Worm (Caenorhabditis elegans) whole organism, midembryonic: ENCODE data around the gene mog-4.

Experiments
- T22C8.4 ChIP-seq: fragments of 200-800 bp; sonication (Bioruptor generic); IDR thresholded peaks from 2 replicates; pipeline ENCODE4 v1.3.6; 2022; ENCODE audit warnings: missing genetic modification characterization, missing compliant biosample characterization
- cog-1 ChIP-seq: sonication (generic microtip); optimal IDR thresholded peaks from 2 replicates; lab custom pipeline; 2016; ENCODE audit warnings: missing genetic modification characterization, missing compliant biosample characterization
- flt-1 ChIP-seq: fragments of 200-800 bp; sonication (Bioruptor generic); IDR thresholded peaks from 2 replicates; pipeline ENCODE4 v1.3.6; 2022; ENCODE audit warnings: missing genetic modification characterization, missing compliant biosample characterization
- klf-2 ChIP-seq: fragments of 200-800 bp; sonication (Bioruptor generic); conservative IDR thresholded peaks from 2 replicates; pipeline ENCODE4 v1.3.6; 2022; ENCODE audit warnings: missing genetic modification reagents, missing genetic modification characterization, missing compliant biosample characterization
- med-1 ChIP-seq: sonication (generic microtip); optimal IDR thresholded peaks from 2 replicates; lab custom pipeline; 2017; ENCODE audit warnings: missing genetic modification characterization, mild to moderate bottlenecking, missing compliant biosample characterization, antibody characterized with exemption, missing genetic modification reagents; ENCODE audit not compliant: insufficient read depth
- ref-1 ChIP-seq: fragments of 200-800 bp; sonication (Bioruptor generic); conservative IDR thresholded peaks from 2 replicates; pipeline ENCODE4 v1.3.6; 2022; ENCODE audit warnings: missing genetic modification reagents, missing genetic modification characterization, missing compliant biosample characterization
- tab-1 ChIP-seq: fragments of 200-800 bp; sonication (Bioruptor generic); IDR thresholded peaks from 2 replicates; pipeline ENCODE4 v1.3.6; 2022; ENCODE audit warnings: missing genetic modification characterization, missing compliant biosample characterization
- ztf-23 ChIP-seq: fragments of 200-800 bp; sonication (Bioruptor generic); IDR thresholded peaks from 2 replicates; pipeline ENCODE4 v1.3.6; 2022; ENCODE audit warnings: missing genetic modification reagents, missing genetic modification characterization, missing compliant biosample characterization
- ztf-29 ChIP-seq: fragments of 200-800 bp; sonication (Bioruptor generic); IDR thresholded peaks from 2 replicates; pipeline ENCODE4 v1.3.6; 2022; ENCODE audit warnings: missing genetic modification reagents, missing genetic modification characterization, missing compliant biosample characterization

mog-4 gene

DNA sequence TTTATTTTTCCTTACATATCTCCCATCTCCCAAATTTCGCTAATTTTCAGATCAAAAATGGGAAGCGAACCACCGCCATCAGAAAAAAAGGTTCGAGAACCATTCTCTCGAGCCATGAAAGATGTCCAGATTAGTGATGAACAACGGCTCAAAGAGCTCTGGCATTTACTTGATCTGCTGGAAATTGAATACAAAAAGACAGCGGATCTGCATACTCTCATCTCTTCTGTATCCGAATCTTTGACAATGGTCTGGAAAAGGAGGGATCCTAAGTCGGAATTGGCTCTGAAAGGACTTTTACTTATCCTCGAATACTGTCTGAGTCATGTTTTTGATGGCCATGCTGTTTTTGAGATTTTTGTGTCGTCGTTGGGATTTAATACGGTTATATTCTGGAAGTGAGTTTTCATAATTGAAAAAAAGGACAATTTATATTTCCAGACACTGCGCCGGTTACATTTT is 39.5 kb upstream of the mog-4 start, which contains the start of gene tps-2:
Gene tps-2 (plus strand): TSS at position 51 of the 462 bp plus-strand sequence.
- no peak for TF ChIP-seq tab-1 (GFP tag; lab: Robert Waterston, UW)
- no peak for TF ChIP-seq klf-2
- no peak for TF ChIP-seq med-1 (GFP tag; lab: Kevin White, UChicago)
- TF ChIP-seq ref-1, result no peak
- no peak for TF ChIP-seq cog-1
- TF ChIP-seq flt-1 (GFP tag; lab: Robert Waterston, UW), result no peak
- no peak for TF ChIP-seq T22C8.4
- no peak for TF ChIP-seq ztf-23 (GFP tag; lab: Robert Waterston, UW)
- no peak for TF ChIP-seq ztf-29

DNA sequence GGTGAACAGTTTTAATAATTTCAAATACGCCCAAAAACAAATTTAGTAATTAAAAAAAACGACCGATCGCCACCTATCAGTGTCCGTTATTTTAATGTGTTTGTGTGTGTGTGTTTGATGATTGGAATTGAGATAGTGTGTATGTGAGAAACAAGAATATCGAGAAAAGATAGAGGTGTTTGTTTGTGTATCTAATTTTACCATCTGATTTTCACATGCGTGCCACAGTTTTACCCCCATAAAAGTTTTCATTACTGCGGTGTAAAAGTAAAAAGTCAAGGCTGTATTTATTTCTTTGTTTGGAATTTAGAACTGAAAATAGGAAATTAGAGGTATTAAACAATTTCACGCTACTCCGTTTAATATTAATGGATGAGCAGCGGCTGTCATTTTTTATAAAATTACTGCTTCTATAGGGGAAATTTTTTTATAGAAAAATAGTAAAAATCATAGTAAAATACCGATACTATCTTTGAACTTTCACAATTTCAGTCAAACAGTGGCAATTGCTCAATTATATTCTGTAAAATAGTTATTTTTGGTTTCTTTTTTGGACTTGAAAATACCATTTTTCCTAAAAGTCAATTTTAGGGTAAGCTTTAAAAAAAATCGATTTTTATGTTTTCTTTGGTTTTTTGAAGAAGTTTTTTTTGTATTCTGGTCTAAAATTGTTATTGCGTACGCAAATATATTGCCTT is 38.7 kb upstream of the mog-4 start:
- TF ChIP-seq ztf-23 (GFP tag; lab: Robert Waterston, UW) (no peak), flt-1 (GFP tag; lab: Robert Waterston, UW) (no peak), med-1 (GFP tag; lab: Kevin White, UChicago) (no peak), ztf-29 (no peak), cog-1 (no peak)

DNA sequence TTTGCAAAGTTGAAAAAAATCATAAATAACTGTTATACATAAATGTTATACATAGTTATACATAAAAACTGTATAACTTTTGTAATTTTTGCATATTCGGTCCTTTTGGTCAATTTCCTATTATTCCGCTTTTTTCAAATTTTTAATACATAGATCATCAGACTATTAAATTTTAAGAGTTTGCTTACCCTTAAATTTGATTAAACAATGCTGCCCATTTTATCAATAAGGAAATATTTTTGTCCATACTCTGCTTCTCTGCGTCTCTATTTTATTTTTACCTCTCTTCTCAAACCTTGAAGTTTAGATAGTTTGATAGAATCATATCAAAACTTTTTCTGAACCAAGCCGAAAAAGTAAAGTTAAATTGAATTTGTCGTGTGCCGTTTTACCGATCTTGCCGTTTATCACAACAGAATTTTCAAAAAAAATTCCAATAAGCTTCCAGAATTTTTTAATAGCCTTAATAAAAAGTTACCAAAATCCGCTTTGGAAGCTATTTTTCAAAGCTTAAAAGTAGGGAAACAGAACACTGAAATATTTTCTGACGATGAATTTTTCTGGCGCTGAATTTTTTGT is 38.0 kb upstream of the mog-4 start:
- TF ChIP-seq T22C8.4, result no peak
- TF ChIP-seq tab-1 (GFP tag; lab: Robert Waterston, UW), result no peak
- TF ChIP-seq klf-2, result no peak
- TF ChIP-seq cog-1, result no peak
- no peak for TF ChIP-seq ref-1
- TF ChIP-seq flt-1 (GFP tag; lab: Robert Waterston, UW), result no peak
- no peak for TF ChIP-seq ztf-23 (GFP tag; lab: Robert Waterston, UW)
- no peak for TF ChIP-seq med-1 (GFP tag; lab: Kevin White, UChicago)
- no peak for TF ChIP-seq ztf-29

DNA sequence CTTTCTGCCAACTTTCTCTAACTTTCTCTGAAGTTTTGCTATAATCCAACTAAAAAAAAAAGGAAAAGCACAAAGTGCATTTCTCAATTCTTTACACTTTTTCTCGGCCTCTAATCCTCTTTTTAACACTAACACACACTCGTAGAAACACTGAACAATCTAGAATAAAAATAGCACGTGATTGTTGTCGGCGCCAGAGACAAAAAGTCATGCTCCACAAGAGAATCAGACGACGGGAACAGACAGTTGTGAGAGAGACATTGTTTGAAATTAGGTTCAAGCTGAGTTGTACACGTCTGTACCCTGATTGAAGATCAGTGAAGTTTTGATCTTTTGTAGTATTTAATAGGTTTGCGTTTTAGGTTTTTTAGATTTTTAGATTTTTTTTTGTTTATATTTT is 37.0 kb upstream of the mog-4 start:
- TF ChIP-seq ztf-29 (no peak), flt-1 (GFP tag; lab: Robert Waterston, UW) (no peak), T22C8.4 (no peak), cog-1 (no peak), med-1 (GFP tag; lab: Kevin White, UChicago) (no peak), ztf-23 (GFP tag; lab: Robert Waterston, UW) (no peak), ref-1 (no peak), tab-1 (GFP tag; lab: Robert Waterston, UW) (no peak), klf-2 (no peak)

DNA sequence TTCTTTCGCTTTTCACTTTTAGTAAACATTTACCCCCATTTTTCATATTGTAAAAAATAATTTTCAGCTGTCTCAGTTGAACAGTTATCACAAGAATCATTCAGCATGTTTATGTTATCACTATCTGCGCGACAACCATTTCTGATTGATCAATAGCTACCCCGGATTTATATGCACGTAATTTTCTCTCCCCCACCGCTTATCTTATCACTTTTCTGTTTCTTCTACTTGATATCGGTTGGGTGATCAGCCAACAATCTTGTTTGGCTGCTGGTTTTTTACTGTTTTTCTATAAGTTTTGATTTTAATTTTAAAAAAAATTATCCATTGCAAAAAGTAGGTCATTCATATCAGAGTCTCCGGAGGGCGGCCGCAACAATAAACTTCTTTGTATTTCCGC is 36.4 kb upstream of the mog-4 start:
- TF ChIP-seq med-1 (GFP tag; lab: Kevin White, UChicago) (no peak), flt-1 (GFP tag; lab: Robert Waterston, UW) (no peak), cog-1 (no peak), ref-1 (no peak), T22C8.4 (no peak), klf-2 (no peak), ztf-23 (GFP tag; lab: Robert Waterston, UW) (no peak), ztf-29 (no peak), tab-1 (GFP tag; lab: Robert Waterston, UW) (no peak)

DNA sequence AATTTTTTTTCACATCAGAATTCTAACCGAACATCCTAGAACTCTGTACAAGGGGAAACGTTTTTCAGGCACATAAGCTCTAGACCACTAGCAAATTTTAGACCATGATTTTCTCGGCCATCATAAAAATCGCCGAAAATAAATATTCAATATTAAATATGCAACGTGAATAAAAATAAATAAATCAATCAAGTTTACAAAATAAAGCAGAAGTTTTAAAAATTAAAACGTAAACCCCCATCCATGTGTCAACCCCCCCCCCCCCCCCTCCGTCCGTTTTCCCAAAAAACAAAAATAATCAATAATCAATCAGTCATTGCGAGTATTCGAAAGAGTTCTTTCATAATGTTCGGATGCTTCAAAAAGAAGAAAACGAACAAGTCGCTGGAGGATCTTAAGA is 31.9 kb upstream of the mog-4 start, which contains the start of gene catp-4:
Gene catp-4 (plus strand): TSS at position 301 of the 400 bp plus-strand sequence.
- no peak for TF ChIP-seq flt-1 (GFP tag; lab: Robert Waterston, UW)
- no peak for TF ChIP-seq med-1 (GFP tag; lab: Kevin White, UChicago)
- no peak for TF ChIP-seq cog-1
- TF ChIP-seq klf-2, result no peak
- TF ChIP-seq ztf-23 (GFP tag; lab: Robert Waterston, UW), result no peak
- TF ChIP-seq ref-1, result no peak
- no peak for TF ChIP-seq T22C8.4
- no peak for TF ChIP-seq tab-1 (GFP tag; lab: Robert Waterston, UW)
- no peak for TF ChIP-seq ztf-29

DNA sequence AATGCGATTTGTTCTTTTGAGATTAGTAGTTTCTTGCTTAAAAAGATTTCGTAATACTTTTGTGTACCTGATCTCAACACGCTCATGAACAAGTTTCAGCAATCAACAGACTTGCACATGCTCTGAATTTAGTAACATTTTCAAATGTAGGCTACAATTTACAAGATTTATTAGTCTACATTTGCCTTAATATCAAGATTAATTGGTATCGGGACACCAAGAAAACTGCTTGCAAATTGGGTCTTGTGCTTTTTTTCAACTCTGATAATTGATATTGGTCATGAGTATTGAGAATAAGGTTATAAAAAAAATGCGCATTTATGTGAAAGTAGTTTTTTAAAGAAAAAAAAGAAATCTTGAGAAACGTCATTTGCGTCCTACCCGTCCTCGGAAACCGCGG is 31.2 kb upstream of the mog-4 start:
- TF ChIP-seq cog-1, result no peak
- no peak for TF ChIP-seq flt-1 (GFP tag; lab: Robert Waterston, UW)
- TF ChIP-seq tab-1 (GFP tag; lab: Robert Waterston, UW), result no peak
- TF ChIP-seq ref-1, result no peak
- TF ChIP-seq klf-2, result no peak
- TF ChIP-seq T22C8.4, result no peak
- TF ChIP-seq med-1 (GFP tag; lab: Kevin White, UChicago), result no peak
- TF ChIP-seq ztf-23 (GFP tag; lab: Robert Waterston, UW), result no peak
- TF ChIP-seq ztf-29, result no peak

DNA sequence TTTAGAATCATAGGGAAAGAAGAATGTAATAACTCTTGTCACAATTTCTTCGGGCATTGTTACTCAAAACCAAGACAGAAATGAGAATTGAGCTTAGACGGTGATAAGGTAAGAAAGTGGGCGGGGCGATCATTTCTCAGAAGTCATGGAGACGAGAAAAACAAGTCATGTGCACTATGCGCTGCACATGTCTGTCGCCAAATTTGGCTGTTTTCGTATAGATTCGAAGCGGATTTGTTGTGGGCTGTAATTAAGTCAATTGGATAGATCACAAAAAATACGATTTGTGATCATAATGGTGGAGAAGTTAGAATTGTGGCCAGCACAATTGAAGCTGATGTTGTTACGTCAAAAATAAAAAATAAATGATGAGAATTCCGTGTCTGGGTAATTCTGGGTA is 30.3 kb upstream of the mog-4 start, which contains the start of gene C01G12.7:
Gene C01G12.7 (minus strand): TSS at position 195 of the 400 bp plus-strand sequence.
- TF ChIP-seq T22C8.4 (no peak), flt-1 (GFP tag; lab: Robert Waterston, UW) (no peak), klf-2 (no peak), med-1 (GFP tag; lab: Kevin White, UChicago) (no peak), tab-1 (GFP tag; lab: Robert Waterston, UW) (no peak), ztf-23 (GFP tag; lab: Robert Waterston, UW) (no peak), ztf-29 (no peak), ref-1 (no peak), cog-1 (no peak)

DNA sequence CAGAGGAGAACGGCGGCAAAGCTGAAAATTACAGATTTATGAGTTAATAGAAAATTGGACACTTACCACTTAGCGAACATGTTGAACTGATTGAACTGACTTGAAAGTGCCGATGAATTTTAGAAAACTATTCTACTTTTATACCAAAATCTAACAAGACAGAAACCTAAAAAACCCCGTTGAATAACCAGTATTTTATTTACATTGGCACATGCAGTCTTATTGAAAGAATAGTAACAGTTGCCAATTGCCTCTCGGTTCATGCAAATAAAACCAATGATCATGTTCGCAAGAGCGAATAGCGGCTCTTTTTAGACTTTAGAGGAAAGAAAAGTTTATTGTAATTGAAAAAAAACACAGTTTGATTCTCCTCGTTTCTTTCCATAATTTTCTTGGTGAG is 26.8 kb upstream of the mog-4 start, which contains the start of gene nspb-10:
Gene nspb-10 (minus strand): TSS at position 101 of the 400 bp plus-strand sequence.
- no peak for TF ChIP-seq cog-1
- TF ChIP-seq ztf-29, result no peak
- no peak for TF ChIP-seq ztf-23 (GFP tag; lab: Robert Waterston, UW)
- no peak for TF ChIP-seq klf-2
- no peak for TF ChIP-seq ref-1
- no peak for TF ChIP-seq tab-1 (GFP tag; lab: Robert Waterston, UW)

DNA sequence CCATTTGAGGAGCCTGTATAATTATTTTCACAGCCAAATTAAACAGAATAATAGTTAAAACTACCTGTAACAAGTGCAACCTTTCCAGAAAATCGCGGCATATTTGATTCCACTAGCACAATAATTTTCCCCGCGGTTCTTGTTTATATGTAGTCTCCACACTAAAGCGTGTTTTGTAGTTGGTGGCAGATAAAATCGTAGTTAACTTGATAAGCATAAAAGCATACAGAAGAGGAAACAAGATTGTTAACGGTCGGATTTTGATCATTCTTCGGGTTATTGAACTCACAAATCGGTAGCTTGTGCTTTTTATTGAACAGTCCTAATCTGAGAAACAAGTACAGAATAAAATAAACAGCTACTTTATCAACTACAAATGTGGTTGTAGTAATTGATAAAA is 26.0 kb upstream of the mog-4 start, which contains the start of gene C01G12.5:
Gene C01G12.5 (minus strand): TSS at position 101 of the 400 bp plus-strand sequence.
- TF ChIP-seq cog-1 (no peak), flt-1 (GFP tag; lab: Robert Waterston, UW) (no peak), ztf-23 (GFP tag; lab: Robert Waterston, UW) (no peak), T22C8.4 (no peak), klf-2 (no peak), med-1 (GFP tag; lab: Kevin White, UChicago) (no peak), ref-1 (no peak), ztf-29 (no peak), tab-1 (GFP tag; lab: Robert Waterston, UW) (no peak)
